Fruit fly (Drosophila melanogaster) Kc167 (cell line): Measurements from ENCODE around the gene CG13692.
"Not testable (repeated sequence)": the region's sequence is repeated elsewhere in the genome, so short reads cannot be mapped to it uniquely, and the experiment has no call there.

Experiments
- Myc ChIP-seq: fragments of >200 bp; optimal IDR thresholded peaks from 2 replicates; lab custom pipeline; 2017; ENCODE audit warnings: missing external identifiers
- Sin3A ChIP-seq: fragments of >200 bp; optimal IDR thresholded peaks from 2 replicates; lab custom pipeline; 2018; ENCODE audit warnings: missing external identifiers
- h ChIP-seq: fragments of >200 bp; optimal IDR thresholded peaks from 3 replicates; lab custom pipeline; 2018; ENCODE audit warnings: missing external identifiers
- insv ChIP-seq: fragments of >200 bp; optimal IDR thresholded peaks from 3 replicates; lab custom pipeline; 2018; ENCODE audit warnings: missing external identifiers
- psq ChIP-seq: fragments of >200 bp; optimal IDR thresholded peaks from 2 replicates; lab custom pipeline; 2017; ENCODE audit warnings: missing external identifiers
- ttk ChIP-seq: sonication (Bioruptor generic); optimal IDR thresholded peaks from 2 replicates; lab custom pipeline; 2017; ENCODE audit warnings: missing external identifiers

The CG13692 gene

DNA sequence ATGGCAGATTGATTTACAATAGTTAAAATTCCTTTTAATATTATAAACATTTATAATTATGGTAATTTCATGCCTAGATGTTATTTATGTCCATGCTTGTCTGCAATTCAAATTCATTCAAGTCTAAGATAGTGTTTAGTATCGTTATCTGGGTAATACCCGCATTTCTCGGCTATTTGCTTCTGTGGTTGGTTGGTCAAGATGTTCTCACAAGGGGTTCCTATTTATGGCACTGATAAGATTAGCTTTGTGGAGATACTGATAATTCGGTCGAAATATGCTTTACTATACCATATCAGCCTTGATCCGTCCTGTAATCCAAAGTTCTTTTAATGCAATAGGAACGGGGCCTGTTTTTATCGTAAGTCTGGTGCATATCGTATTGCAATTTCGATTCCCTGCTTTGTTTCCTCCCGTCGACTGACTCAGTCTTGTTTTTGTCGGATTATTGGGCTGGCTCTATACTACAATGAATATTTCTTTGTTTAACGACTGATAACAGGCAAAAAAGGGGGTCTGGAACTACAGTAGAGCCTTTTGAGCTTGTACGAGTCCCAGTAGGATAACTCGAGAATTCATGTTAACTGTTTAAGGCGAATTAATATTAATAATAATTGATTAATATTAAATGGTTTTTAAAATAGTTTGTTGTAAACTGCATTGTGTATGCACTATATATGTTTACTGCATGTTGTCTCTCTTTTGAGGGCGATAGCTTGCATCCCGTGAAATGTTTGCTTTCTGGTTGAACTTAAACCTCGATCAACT lies 30.3 kb downstream of the CG13692 start:
- TF ChIP-seq Myc (lab: Kevin White, UChicago) (no peak), Sin3A (lab: Kevin White, UChicago) (no peak), psq (lab: Kevin White, UChicago) (no peak), h (lab: Kevin White, UChicago) (no peak), insv (lab: Kevin White, UChicago) (no peak), ttk (no peak)

- TF ChIP-seq insv (lab: Kevin White, UChicago) (no peak), Myc (lab: Kevin White, UChicago) (no peak), Sin3A (lab: Kevin White, UChicago) (no peak), ttk (no peak), psq (lab: Kevin White, UChicago) (no peak), h (lab: Kevin White, UChicago) (no peak)
Observed at dm6 chr2L:452872-453271, 31.3 kb downstream of the CG13692 start, which contains the start of the genes crq and shv. TSS of gene crq (minus strand) at chr2L:453024. TSS of gene shv (plus strand) at chr2L:453108.

- TF ChIP-seq insv (lab: Kevin White, UChicago); ttk; Myc (lab: Kevin White, UChicago): not testable (repeated sequence)
Observed at dm6 chr2L:455274-455673, 33.7 kb downstream of the CG13692 start, which contains the start of gene CG4133. TSS of gene CG4133 (plus strand) at chr2L:455531.

DNA sequence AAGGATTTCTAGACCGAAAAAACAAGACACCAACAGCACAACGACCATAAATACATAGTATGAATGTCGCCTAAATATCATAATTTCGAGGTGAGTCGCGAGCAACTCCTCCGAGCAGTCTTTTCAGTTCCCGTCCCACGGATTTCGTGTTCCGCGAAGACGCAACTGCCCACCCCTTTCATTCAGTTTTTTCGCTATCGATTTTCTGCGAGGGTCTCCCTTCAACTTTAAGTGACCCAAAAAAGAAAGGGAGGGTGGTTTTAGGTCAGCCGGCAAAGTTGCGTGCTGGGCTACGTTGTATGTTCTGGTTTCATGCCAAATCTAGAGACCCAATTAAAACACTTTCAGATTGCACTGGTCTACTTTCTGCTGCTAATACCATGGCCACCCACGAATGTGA lies 34.2 kb downstream of the CG13692 start:
- TF ChIP-seq insv (lab: Kevin White, UChicago) (no peak), Sin3A (lab: Kevin White, UChicago) (no peak), h (lab: Kevin White, UChicago) (no peak), psq (lab: Kevin White, UChicago) (no peak), ttk (no peak), Myc (lab: Kevin White, UChicago) (no peak)

- TF ChIP-seq Myc (lab: Kevin White, UChicago) (no peak), insv (lab: Kevin White, UChicago) (no peak), Sin3A (lab: Kevin White, UChicago) (no peak), ttk (no peak), psq (lab: Kevin White, UChicago) (no peak), h (lab: Kevin White, UChicago) (no peak)
Observed at dm6 chr2L:467683-468082, 46.1 kb downstream of the CG13692 start.

- TF ChIP-seq h (lab: Kevin White, UChicago), result no peak
- TF ChIP-seq Sin3A (lab: Kevin White, UChicago), result no peak
- no peak for TF ChIP-seq ttk
- no peak for TF ChIP-seq psq (lab: Kevin White, UChicago)
Observed at dm6 chr2L:468745-469358, 47.3 kb downstream of the CG13692 start.

dm6 chr2L:469912-470311 lies 48.3 kb downstream of the CG13692 start:
- TF ChIP-seq h (lab: Kevin White, UChicago), result no peak
- no peak for TF ChIP-seq psq (lab: Kevin White, UChicago)
- no peak for TF ChIP-seq Sin3A (lab: Kevin White, UChicago)
- no peak for TF ChIP-seq ttk
- no peak for TF ChIP-seq insv (lab: Kevin White, UChicago)
- TF ChIP-seq Myc (lab: Kevin White, UChicago), result no peak

- no peak for TF ChIP-seq Sin3A (lab: Kevin White, UChicago)
- TF ChIP-seq psq (lab: Kevin White, UChicago), result no peak
- no peak for TF ChIP-seq Myc (lab: Kevin White, UChicago)
- no peak for TF ChIP-seq h (lab: Kevin White, UChicago)
Observed at dm6 chr2L:470336-470934, 48.9 kb downstream of the CG13692 start.

DNA sequence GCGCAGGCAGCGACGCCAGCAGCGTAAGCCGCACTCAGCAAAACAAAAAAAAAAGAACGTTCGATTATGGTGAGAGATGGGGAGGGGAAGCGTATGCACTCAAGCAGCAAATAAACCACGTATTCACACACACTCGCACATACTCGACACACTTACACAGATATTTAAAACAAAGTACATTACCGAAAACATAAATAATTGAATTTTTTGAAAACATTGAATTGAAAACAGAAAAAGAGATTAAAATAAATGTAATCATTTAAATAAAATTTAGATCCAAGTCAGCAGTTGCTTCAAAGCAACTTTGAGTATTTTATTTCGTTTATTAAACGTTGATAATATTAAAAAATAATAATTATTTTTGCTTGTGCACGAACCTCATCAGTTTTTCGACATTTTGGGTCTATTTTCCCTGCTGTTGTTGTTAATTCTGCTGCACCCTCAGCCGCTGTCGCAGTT lies 49.5 kb downstream of the CG13692 start:
- TF ChIP-seq ttk, result no peak
- TF ChIP-seq psq (lab: Kevin White, UChicago), result no peak
- no peak for TF ChIP-seq Sin3A (lab: Kevin White, UChicago)
- no peak for TF ChIP-seq h (lab: Kevin White, UChicago)
- TF ChIP-seq insv (lab: Kevin White, UChicago), result no peak
- no peak for TF ChIP-seq Myc (lab: Kevin White, UChicago)
